Worm (Caenorhabditis elegans) whole organism, L3 larva: ENCODE results near the gene sel-12.

Experiments used
- pha-4 ChIP-seq: fragments of 150-350 bp; optimal IDR thresholded peaks from 2 replicates; lab custom pipeline; 2014; ENCODE audit warnings: missing biosample characterization, missing genetic modification reagents, missing genetic modification characterization
- skn-1 ChIP-seq: fragments of 150-350 bp; optimal IDR thresholded peaks from 2 replicates; lab custom pipeline; 2014; ENCODE audit warnings: missing biosample characterization, missing genetic modification characterization
- snpc-4 ChIP-seq: fragments of 150-350 bp; optimal IDR thresholded peaks from 2 replicates; lab custom pipeline; 2014; ENCODE audit warnings: missing biosample characterization, missing genetic modification characterization

DNA sequence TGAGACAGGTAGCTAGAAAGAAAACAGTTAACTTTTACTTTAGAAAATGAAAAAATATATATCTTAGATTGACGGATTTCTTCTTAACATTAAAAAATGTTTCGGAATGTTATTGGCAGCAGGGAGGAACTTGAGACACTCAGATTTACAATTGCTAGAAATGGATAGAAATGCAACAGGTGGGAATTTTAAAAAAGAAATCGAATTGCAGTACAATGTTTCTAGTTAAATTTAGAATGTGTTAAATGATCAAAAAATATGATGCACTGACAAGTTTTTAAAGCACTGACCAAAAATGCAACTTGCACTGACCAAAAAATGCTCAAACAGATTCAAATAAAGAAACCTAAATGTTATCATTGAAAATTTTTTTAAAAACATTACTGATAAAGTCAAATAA is 10.5 kb downstream of the sel-12 start:
- TF ChIP-seq pha-4 (tag; lab: Kevin White, UChicago) (no peak), skn-1 (tag; lab: Kevin White, UChicago) (no peak), snpc-4 (no peak)
